Worm (Caenorhabditis elegans): ENCODE results near the gene trpl-5.

DNA sequence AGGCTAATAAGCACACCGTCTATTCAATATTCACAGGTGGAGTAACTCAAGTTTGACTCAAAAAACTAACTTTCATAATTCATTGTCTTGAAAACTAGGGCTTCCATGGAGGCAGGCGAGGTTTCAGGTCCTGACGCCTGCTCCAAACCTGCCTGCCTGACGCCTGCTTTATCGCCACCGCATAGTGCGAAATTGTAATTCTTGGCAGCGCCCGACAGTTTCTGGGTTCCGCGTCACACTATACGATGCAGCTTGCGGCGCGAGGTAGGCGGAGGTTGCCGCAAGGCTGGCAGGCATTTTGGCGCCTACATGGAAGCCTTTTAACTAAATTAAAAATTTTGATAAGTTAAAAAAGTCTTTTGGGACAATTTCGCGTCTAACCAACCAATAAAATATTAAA lies 3.2 kb downstream of the trpl-5 start:
- no peak for TF ChIP-seq ama-1 (optimal IDR thresholded peaks at IDR 0.05)
- no peak for TF ChIP-seq sea-1 (GFP tag; conservative IDR thresholded peaks at IDR 0.05)
- no peak for TF ChIP-seq flt-1 (GFP tag; IDR thresholded peaks at IDR 0.05)
- TF ChIP-seq ets-7 (tag; optimal IDR thresholded peaks at IDR 0.05), result no peak
- TF ChIP-seq pes-1 (GFP tag; IDR thresholded peaks at IDR 0.05), result no peak
- no peak for TF ChIP-seq F13C5.2 (tag; optimal IDR thresholded peaks at IDR 0.05)
- TF ChIP-seq hmbx-1 (tag; optimal IDR thresholded peaks at IDR 0.05), result no peak
- TF ChIP-seq aly-1 (tag; optimal IDR thresholded peaks at IDR 0.05), result no peak
- TF ChIP-seq tbx-37 (GFP tag; conservative IDR thresholded peaks at IDR 0.05), result no peak
- TF ChIP-seq ceh-13 (GFP tag; optimal IDR thresholded peaks at IDR 0.05), result no peak
- TF ChIP-seq hmg-4 (GFP tag; optimal IDR thresholded peaks at IDR 0.05), result no peak
- TF ChIP-seq B0310.2 (tag; optimal IDR thresholded peaks at IDR 0.05), result no peak
